Fruit fly (Drosophila melanogaster): ENCODE results near the gene Plp.

Gene Plp

dm6 chr3L:15094589-15095288 is at the start of gene Plp, which contains the start of the genes sstn and GlyRS (continued):
- TF ChIP-seq Pdp1 (GFP tag; optimal IDR thresholded peaks at IDR 0.05) (peak in 1 of 2 experiments; percentile 39), Doc3 (GFP tag; IDR thresholded peaks at IDR 0.05; ENCODE audit: partially characterized antibody) (no peak), Atf-2 (GFP tag; optimal IDR thresholded peaks at IDR 0.05) (no peak), CG4820 (GFP tag; optimal IDR thresholded peaks at IDR 0.05) (peak; percentile 28), CG3407 (GFP tag; optimal IDR thresholded peaks at IDR 0.05) (peak; percentile 28), CG18619 (GFP tag; optimal IDR thresholded peaks at IDR 0.05) (peak; percentile 57), CG8281 (tag; optimal IDR thresholded peaks at IDR 0.05) (no peak), Tbp (GFP tag; optimal IDR thresholded peaks at IDR 0.05) (no peak), CG33557 (GFP tag; optimal IDR thresholded peaks at IDR 0.05) (peak; percentile 58), Taf1 (GFP tag; IDR thresholded peaks at IDR 0.05) (no peak), HLH3B (GFP tag; IDR thresholded peaks at IDR 0.05) (no peak), CG12155 (GFP tag; optimal IDR thresholded peaks at IDR 0.05) (peak; percentile 31), HmgZ (tag; optimal IDR thresholded peaks at IDR 0.05) (peak; percentile 7), Usf (GFP tag; optimal IDR thresholded peaks at IDR 0.05) (no peak), hkb (optimal IDR thresholded peaks at IDR 0.05) (no peak), hkb (GFP tag; IDR thresholded peaks at IDR 0.05) (no peak), Sry-β (GFP tag; optimal IDR thresholded peaks at IDR 0.05) (peak; percentile 95), Elba2 (GFP tag; optimal IDR thresholded peaks at IDR 0.05) (peak; percentile 92), CG13424 (tag; optimal IDR thresholded peaks at IDR 0.05) (peak; percentile 32), slou (GFP tag; optimal IDR thresholded peaks at IDR 0.05) (no peak), bsh (GFP tag; optimal IDR thresholded peaks at IDR 0.05) (peak in 1 of 2 experiments; percentile 19), Mrtf (GFP tag; IDR thresholded peaks at IDR 0.05) (no peak), CG14014 (GFP tag; IDR thresholded peaks at IDR 0.05) (no peak), exex (tag; optimal IDR thresholded peaks at IDR 0.05) (peak; percentile 21), Poxn (GFP tag; IDR thresholded peaks at IDR 0.05) (no peak), pzg (GFP tag; optimal IDR thresholded peaks at IDR 0.05) (peak; percentile 51), lbe (GFP tag; optimal IDR thresholded peaks at IDR 0.05) (peak; percentile 2), sens (GFP tag) (peak; percentile 60), CG12659 (GFP tag; optimal IDR thresholded peaks at IDR 0.05) (peak; percentile 81), her (GFP tag; optimal IDR thresholded peaks at IDR 0.05) (no peak), ken (GFP tag; IDR thresholded peaks at IDR 0.05) (no peak), Gsc (GFP tag; IDR thresholded peaks at IDR 0.05) (no peak), CG6854 (GFP tag; optimal IDR thresholded peaks at IDR 0.05) (no peak), CG15011 (GFP tag; optimal IDR thresholded peaks at IDR 0.05) (peak; percentile 10), zen (tag; optimal IDR thresholded peaks at IDR 0.05) (peak; percentile 5), CG4854 (GFP tag; optimal IDR thresholded peaks at IDR 0.05) (no peak), dati (GFP tag; IDR thresholded peaks at IDR 0.05) (no peak), HLH4C (GFP tag; IDR thresholded peaks at IDR 0.05; ENCODE audit: partially characterized antibody) (peak; percentile 50; the same call in 2 of the 3 replicates), CG3726 (GFP tag; IDR thresholded peaks at IDR 0.05) (no peak), CG8359 (GFP tag; optimal IDR thresholded peaks at IDR 0.05; ENCODE audit: borderline replicate concordance) (no peak), nom (GFP tag; optimal IDR thresholded peaks at IDR 0.05) (no peak), Bdp1 (GFP tag; optimal IDR thresholded peaks at IDR 0.05) (no peak), gfzf (GFP tag; optimal IDR thresholded peaks at IDR 0.05) (no peak), CG3065 (GFP tag; optimal IDR thresholded peaks at IDR 0.05) (no peak), CG4328 (GFP tag; optimal IDR thresholded peaks at IDR 0.05) (no peak), CG8388 (GFP tag; optimal IDR thresholded peaks at IDR 0.05) (no peak), CG15514 (GFP tag; optimal IDR thresholded peaks at IDR 0.05) (peak; percentile 40), pho (GFP tag; optimal IDR thresholded peaks at IDR 0.05) (no peak), CG13123 (GFP tag; optimal IDR thresholded peaks at IDR 0.05) (peak; percentile 22), nmo (GFP tag; optimal IDR thresholded peaks at IDR 0.05) (peak; percentile 58)

Data from whole organism, embryonic.